Worm (Caenorhabditis elegans) whole organism, late embryonic: ENCODE results near the gene F13E9.12.

ENCODE experiments used
- C38D4.7 ChIP-seq: fragments of 200-800 bp; sonication (Bioruptor generic); optimal IDR thresholded peaks from 2 replicates; lab custom pipeline; 2018; ENCODE audit warnings: mild to moderate bottlenecking, missing genetic modification characterization, moderate library complexity, missing compliant biosample characterization
- F13H6.1 ChIP-seq: sonication (generic microtip); optimal IDR thresholded peaks from 2 replicates; lab custom pipeline; 2016; ENCODE audit warnings: missing genetic modification characterization, missing compliant biosample characterization
- K09A11.1 ChIP-seq: sonication (generic microtip); optimal IDR thresholded peaks from 2 replicates; lab custom pipeline; 2017; ENCODE audit warnings: antibody characterized with exemption, mild to moderate bottlenecking, missing genetic modification characterization, missing compliant biosample characterization; ENCODE audit not compliant: insufficient read depth
- ceh-14 ChIP-seq: sonication (generic microtip); optimal IDR thresholded peaks from 2 replicates; lab custom pipeline; 2016; ENCODE audit warnings: missing genotype, missing genetic modification characterization, missing compliant biosample characterization
- ceh-18 ChIP-seq: sonication (generic microtip); optimal IDR thresholded peaks from 2 replicates; lab custom pipeline; 2016; ENCODE audit warnings: missing genetic modification characterization, missing compliant biosample characterization
- ceh-22 ChIP-seq: sonication (generic microtip); optimal IDR thresholded peaks from 2 replicates; lab custom pipeline; 2017; ENCODE audit warnings: missing biosample characterization, missing genetic modification characterization
- ceh-30 ChIP-seq: fragments of 150-350 bp; optimal IDR thresholded peaks from 2 replicates; lab custom pipeline; 2014; ENCODE audit warnings: missing biosample characterization, missing genetic modification characterization
- ceh-45 ChIP-seq: fragments of 200-800 bp; sonication (Bioruptor generic); IDR thresholded peaks from 2 replicates; pipeline ENCODE4 v1.3.6; 2022; ENCODE audit warnings: missing genetic modification reagents, missing genetic modification characterization, missing compliant biosample characterization
- ceh-48 ChIP-seq: sonication (generic microtip); optimal IDR thresholded peaks from 2 replicates; lab custom pipeline; 2016; ENCODE audit warnings: missing genetic modification characterization, inconsistent platforms, missing compliant biosample characterization
- ceh-9 ChIP-seq: sonication (generic microtip); optimal IDR thresholded peaks from 2 replicates; lab custom pipeline; 2016; ENCODE audit warnings: mild to moderate bottlenecking, missing genetic modification characterization, inconsistent platforms, missing compliant biosample characterization
- dmd-4 ChIP-seq: sonication (generic microtip); optimal IDR thresholded peaks from 2 replicates; lab custom pipeline; 2016; ENCODE audit warnings: borderline replicate concordance, missing genetic modification characterization, missing compliant biosample characterization
- dve-1 ChIP-seq: sonication (generic microtip); optimal IDR thresholded peaks from 2 replicates; lab custom pipeline; 2017; ENCODE audit warnings: antibody characterized with exemption, mild to moderate bottlenecking, missing genetic modification characterization, missing compliant biosample characterization
- ets-4 ChIP-seq: sonication (generic microtip); optimal IDR thresholded peaks from 2 replicates; lab custom pipeline; 2016; ENCODE audit warnings: missing genetic modification characterization, missing compliant biosample characterization
- fax-1 ChIP-seq: sonication (generic microtip); optimal IDR thresholded peaks from 2 replicates; lab custom pipeline; 2016; ENCODE audit warnings: missing genotype, missing genetic modification characterization, missing compliant biosample characterization
- gmeb-2 ChIP-seq: sonication (generic microtip); optimal IDR thresholded peaks from 2 replicates; lab custom pipeline; 2016; ENCODE audit warnings: missing genetic modification characterization, inconsistent platforms, missing compliant biosample characterization
- hlh-13 ChIP-seq: fragments of 200-800 bp; sonication (Bioruptor generic); optimal IDR thresholded peaks from 2 replicates; lab custom pipeline; 2018; ENCODE audit warnings: mild to moderate bottlenecking, missing genetic modification characterization, missing compliant biosample characterization
- hlh-30 ChIP-seq: sonication (generic microtip); optimal IDR thresholded peaks from 2 replicates; lab custom pipeline; 2017; ENCODE audit warnings: antibody characterized with exemption, missing genetic modification characterization, missing compliant biosample characterization; ENCODE audit not compliant: insufficient read depth
- hlh-8 ChIP-seq: sonication (generic microtip); optimal IDR thresholded peaks from 2 replicates; lab custom pipeline; 2016; ENCODE audit warnings: missing genotype, missing genetic modification characterization, missing compliant biosample characterization
- lin-11 ChIP-seq: fragments of 200-800 bp; sonication (Bioruptor generic); optimal IDR thresholded peaks from 2 replicates; lab custom pipeline; 2018; ENCODE audit warnings: mild to moderate bottlenecking, missing genetic modification characterization, missing compliant biosample characterization
- mec-3 ChIP-seq: sonication (generic microtip); optimal IDR thresholded peaks from 2 replicates; lab custom pipeline; 2016; ENCODE audit warnings: borderline replicate concordance, missing genetic modification characterization, missing compliant biosample characterization
- nfya-1 ChIP-seq: sonication (generic microtip); optimal IDR thresholded peaks from 2 replicates; lab custom pipeline; 2017; ENCODE audit warnings: missing genetic modification characterization, mild to moderate bottlenecking, missing compliant biosample characterization, antibody characterized with exemption, moderate library complexity
- pag-3 ChIP-seq: sonication (generic microtip); optimal IDR thresholded peaks from 2 replicates; lab custom pipeline; 2016; ENCODE audit warnings: missing compliant biosample characterization, missing genetic modification characterization, borderline replicate concordance
- pat-9 ChIP-seq: fragments of 200-800 bp; sonication (Bioruptor generic); optimal IDR thresholded peaks from 2 replicates; lab custom pipeline; 2018; ENCODE audit warnings: mild to moderate bottlenecking, missing genetic modification characterization, moderate library complexity, missing compliant biosample characterization
- sox-4 ChIP-seq: sonication (generic microtip); optimal IDR thresholded peaks from 2 replicates; lab custom pipeline; 2017; ENCODE audit warnings: mild to moderate bottlenecking, missing genetic modification characterization, inconsistent platforms, missing compliant biosample characterization
- syd-9 ChIP-seq: sonication (generic microtip); optimal IDR thresholded peaks from 2 replicates; lab custom pipeline; 2016; ENCODE audit warnings: mild to moderate bottlenecking, missing genetic modification characterization, moderate library complexity, missing compliant biosample characterization
- tbx-2 ChIP-seq: sonication (generic microtip); optimal IDR thresholded peaks from 2 replicates; lab custom pipeline; 2016; ENCODE audit warnings: missing genetic modification characterization, missing compliant biosample characterization
- unc-3 ChIP-seq, 2 experiments: fragments of 200-800 bp in 1 of 2; sonication (Bioruptor generic) in 1 of 2; sonication (generic microtip) in 1 of 2; conservative IDR thresholded peaks in 1 of 2; optimal IDR thresholded peaks in 1 of 2; 2 replicates each; pipeline versions ENCODE4 v1.3.6 to Lab custom; 2016 to 2022; ENCODE audit warnings: missing compliant biosample characterization in 2 of 2, missing genetic modification characterization in 2 of 2, missing genetic modification reagents in 1 of 2
- unc-42 ChIP-seq: sonication (generic microtip); optimal IDR thresholded peaks from 2 replicates; lab custom pipeline; 2016; ENCODE audit warnings: missing genotype, missing genetic modification characterization, missing compliant biosample characterization
- unc-86 ChIP-seq: sonication (generic microtip); optimal IDR thresholded peaks from 2 replicates; lab custom pipeline; 2016; ENCODE audit warnings: missing genetic modification characterization, missing compliant biosample characterization
- ztf-16 ChIP-seq: sonication (generic microtip); optimal IDR thresholded peaks from 2 replicates; lab custom pipeline; 2017; ENCODE audit warnings: missing genetic modification characterization, missing compliant biosample characterization

Gene F13E9.12

DNA sequence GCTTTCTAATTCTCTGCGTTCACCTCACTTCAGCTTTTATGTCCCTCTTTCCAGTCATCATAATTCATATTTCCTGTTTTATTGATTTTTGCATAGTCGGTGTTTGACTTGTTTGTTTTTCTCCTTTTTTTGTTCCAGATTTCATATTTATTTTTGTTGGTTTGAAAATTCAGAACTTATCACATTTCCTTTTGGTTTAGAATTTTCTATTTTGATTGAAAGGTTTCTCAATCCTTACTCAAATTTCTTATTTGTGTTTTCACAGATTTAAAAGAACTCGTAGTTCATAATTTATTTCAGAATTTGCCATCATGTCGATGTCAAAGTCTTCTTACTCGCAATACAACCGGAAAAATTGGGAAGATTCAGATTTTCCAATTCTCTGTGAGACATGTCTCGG is 13.3 kb downstream of the F13E9.12 start, which contains the start of gene rbm-22:
Gene rbm-22, plus strand, starts transcription at position 301 of the 400 bp plus-strand sequence.
- TF ChIP-seq lin-11 (tag; lab: Kevin White, UChicago) (no peak), gmeb-2 (tag; lab: Kevin White, UChicago) (no peak), ceh-14 (tag; lab: Kevin White, UChicago) (no peak), ceh-48 (tag; lab: Kevin White, UChicago) (peak; percentile 5), F13H6.1 (no peak)

DNA sequence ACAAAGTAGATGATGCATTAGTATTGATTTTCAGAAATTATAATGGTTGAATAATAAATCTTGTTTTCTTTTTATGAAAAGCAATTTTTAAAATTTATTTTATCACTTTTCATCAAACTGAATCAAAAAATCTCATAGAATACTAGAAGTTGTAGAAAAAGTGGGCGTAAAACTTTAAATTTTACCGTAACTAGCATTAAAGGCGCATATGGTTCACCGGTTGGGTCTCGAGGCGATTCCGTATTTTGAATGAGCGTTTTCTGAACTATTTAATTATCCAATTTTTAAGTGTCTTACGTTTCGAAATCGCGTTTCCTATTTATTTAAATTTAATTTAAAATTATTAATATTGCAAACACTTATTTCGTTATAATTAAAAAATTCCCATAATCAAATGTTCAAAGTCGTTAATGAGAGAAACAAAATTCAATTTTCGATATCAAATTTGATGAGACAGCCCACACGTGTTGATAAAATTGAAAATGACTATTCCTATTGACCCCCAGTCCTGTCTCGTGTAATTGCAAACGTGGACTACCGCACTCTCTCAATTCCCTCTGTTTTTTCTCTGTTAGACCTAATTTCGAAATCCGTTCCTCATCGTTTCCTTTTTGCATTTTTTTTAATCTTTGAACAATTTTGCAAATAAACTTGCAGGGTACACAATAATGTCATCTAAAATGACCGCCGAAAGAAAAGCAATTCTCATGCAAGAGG is 16.0 kb downstream of the F13E9.12 start, which contains the start of the genes T11G6.2 and hars-1:
Gene T11G6.2, minus strand, starts transcription at position 197 of the 717 bp plus-strand sequence.
Gene hars-1, plus strand, starts transcription at position 658 of the 717 bp plus-strand sequence.
- peak; percentile 6 for TF ChIP-seq unc-42
- TF ChIP-seq fax-1 (tag; lab: Kevin White, UChicago): no peak
- TF ChIP-seq hlh-8: no peak
- TF ChIP-seq ztf-16: no peak

ce11 chrIV:10855946-10856345 is 18.5 kb downstream of the F13E9.12 start:
- TF ChIP-seq syd-9 (tag; lab: Kevin White, UChicago) (no peak), tbx-2 (no peak), nfya-1 (peak; percentile 30), unc-3 (GFP tag; conservative IDR thresholded peaks at IDR 0.05; lab: Robert Waterston, UW) (no peak), unc-3 (tag; optimal IDR thresholded peaks at IDR 0.05; lab: Kevin White, UChicago) (no peak)

DNA sequence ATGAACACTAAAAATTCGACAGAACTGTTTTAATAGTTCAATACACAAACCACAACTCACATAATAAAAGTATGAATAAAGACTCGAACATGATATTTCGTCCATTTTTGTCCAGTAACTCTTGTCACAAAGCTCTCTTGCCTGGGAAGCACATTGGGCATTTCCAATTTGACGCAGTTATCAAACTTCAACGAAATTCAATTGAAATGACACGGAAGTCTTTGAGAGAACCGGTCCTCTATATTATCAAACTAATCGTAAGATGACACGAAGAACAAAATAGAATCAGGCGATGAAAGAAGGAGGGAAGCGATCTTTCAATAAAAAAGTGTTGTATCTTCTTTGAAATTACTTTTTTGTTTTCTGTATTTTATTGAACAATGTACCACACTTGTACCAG is 19.4 kb downstream of the F13E9.12 start, which contains the start of gene T11G6.3:
Gene T11G6.3, minus strand, starts transcription at position 189 of the 400 bp plus-strand sequence.
- no peak for TF ChIP-seq ceh-18 (tag; lab: Kevin White, UChicago)
- no peak for TF ChIP-seq ceh-45 (GFP tag; lab: Robert Waterston, UW)
- TF ChIP-seq ceh-30 (tag; lab: Kevin White, UChicago): no peak
- TF ChIP-seq pag-3 (tag; lab: Kevin White, UChicago): no peak
- TF ChIP-seq K09A11.1: no peak
- TF ChIP-seq nfya-1: no peak
- TF ChIP-seq ceh-22 (tag; lab: Kevin White, UChicago): no peak
- TF ChIP-seq lin-11 (tag; lab: Kevin White, UChicago): no peak
- TF ChIP-seq mec-3 (tag; lab: Kevin White, UChicago): no peak
- TF ChIP-seq pat-9 (tag; lab: Kevin White, UChicago): no peak
- TF ChIP-seq ceh-9 (tag; lab: Kevin White, UChicago): no peak
- no peak for TF ChIP-seq sox-4 (tag; lab: Kevin White, UChicago)
- no peak for TF ChIP-seq dmd-4 (tag; lab: Kevin White, UChicago)
- no peak for TF ChIP-seq C38D4.7 (GFP tag; lab: Kevin White, UChicago)
- TF ChIP-seq hlh-30 (tag; lab: Kevin White, UChicago): no peak

DNA sequence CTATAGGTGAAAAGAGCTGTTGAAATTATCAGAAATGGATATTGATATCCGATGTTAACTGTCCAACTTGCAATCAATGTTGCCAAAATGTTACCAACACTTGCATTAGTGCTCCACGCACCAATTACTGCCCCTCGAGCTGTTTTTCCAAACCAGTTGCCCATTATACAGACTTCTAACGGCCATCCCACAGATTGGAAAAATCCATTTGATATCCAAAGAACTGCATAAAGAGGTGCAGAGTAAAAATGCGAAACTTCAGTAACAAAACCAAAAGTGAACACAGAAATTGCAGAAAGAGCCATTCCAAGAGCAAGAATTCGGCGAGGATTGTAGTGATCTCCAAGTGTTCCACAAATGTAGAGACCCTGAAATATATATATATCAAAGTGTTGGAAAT is 20.4 kb downstream of the F13E9.12 start:
- no peak for TF ChIP-seq hlh-13
- TF ChIP-seq tbx-2: no peak
- no peak for TF ChIP-seq unc-86 (tag; lab: Kevin White, UChicago)
- no peak for TF ChIP-seq dve-1 (tag; lab: Kevin White, UChicago)
- TF ChIP-seq ceh-45 (GFP tag; lab: Robert Waterston, UW): no peak
- no peak for TF ChIP-seq ets-4 (tag; lab: Kevin White, UChicago)
- TF ChIP-seq fax-1 (tag; lab: Kevin White, UChicago): no peak
